Fruit fly (Drosophila melanogaster): ENCODE measurements around the gene NUCB1.

Gene NUCB1

DNA sequence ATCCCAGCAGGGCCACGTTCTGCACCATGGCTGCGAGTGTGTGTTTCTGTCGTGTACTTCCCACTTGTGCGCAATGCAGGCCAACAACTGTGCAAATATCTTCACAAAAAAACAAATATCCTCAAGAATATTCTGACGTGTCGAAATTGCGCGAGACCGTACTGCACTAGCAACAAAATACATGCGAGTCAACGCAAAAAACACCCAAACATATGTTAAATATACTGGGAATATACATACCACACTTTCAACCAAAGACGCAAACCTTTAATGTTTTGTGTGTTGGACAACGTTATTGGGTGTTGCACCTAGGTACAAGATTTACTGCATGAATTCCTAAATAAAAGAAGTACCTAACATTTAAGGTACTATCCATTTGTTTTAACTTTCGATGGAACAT is at the start of gene NUCB1 (continued):
- TF ChIP-seq CG11696 (GFP tag; IDR thresholded peaks at IDR 0.05) (no peak), CG17328 (GFP tag; IDR thresholded peaks at IDR 0.05) (peak; percentile 37; the same call in 1 of the 2 replicates), pho (GFP tag; optimal IDR thresholded peaks at IDR 0.05) (peak; percentile 63), ssp (GFP tag; IDR thresholded peaks at IDR 0.05) (no peak), Hr3 (GFP tag; optimal IDR thresholded peaks at IDR 0.05) (peak; percentile 19), seq (GFP tag; IDR thresholded peaks at IDR 0.05) (no peak), so (GFP tag; IDR thresholded peaks at IDR 0.05) (no peak), E2f2 (GFP tag; IDR thresholded peaks at IDR 0.05) (peak; percentile 24; the same call in 1 of the 2 replicates), CG16779 (GFP tag; IDR thresholded peaks at IDR 0.05) (0 out of 2 replicates have a peak, but pooled peaks have one; percentile 22), CG15696 (tag; optimal IDR thresholded peaks at IDR 0.05) (peak; percentile 0), Antp (GFP tag; optimal IDR thresholded peaks at IDR 0.05) (peak; percentile 5), CG13624 (GFP tag; optimal IDR thresholded peaks at IDR 0.05) (peak; percentile 44), hkb (optimal IDR thresholded peaks at IDR 0.05) (no peak), hkb (GFP tag; IDR thresholded peaks at IDR 0.05) (peak; percentile 36; the same call in 1 of the 2 replicates), Doc3 (GFP tag; IDR thresholded peaks at IDR 0.05; ENCODE audit: partially characterized antibody) (no peak), psq (GFP tag; optimal IDR thresholded peaks at IDR 0.05) (no peak), Bdp1 (GFP tag; optimal IDR thresholded peaks at IDR 0.05) (peak; percentile 14), CG2120 (GFP tag; optimal IDR thresholded peaks at IDR 0.05) (peak; percentile 70), Deaf1 (tag; optimal IDR thresholded peaks at IDR 0.05) (no peak), slp2 (GFP tag; optimal IDR thresholded peaks at IDR 0.05) (peak; percentile 19), CG11093 (GFP tag; IDR thresholded peaks at IDR 0.05) (no peak), sens-2 (GFP tag; IDR thresholded peaks at IDR 0.05) (no peak), CG10321 (GFP tag; IDR thresholded peaks at IDR 0.05) (no peak), Gsc (GFP tag; IDR thresholded peaks at IDR 0.05) (no peak), CG5245 (GFP tag; optimal IDR thresholded peaks at IDR 0.05) (no peak), Atf3 (GFP tag; optimal IDR thresholded peaks at IDR 0.05) (no peak), usp (GFP tag; optimal IDR thresholded peaks at IDR 0.05) (no peak), cad (GFP tag; optimal IDR thresholded peaks at IDR 0.05) (no peak), Ssrp (tag; optimal IDR thresholded peaks at IDR 0.05) (no peak), ftz-f1 (GFP tag; optimal IDR thresholded peaks at IDR 0.05) (no peak), CG16863 (GFP tag; optimal IDR thresholded peaks at IDR 0.05) (peak; percentile 11), Spps (tag; optimal IDR thresholded peaks at IDR 0.05) (peak; percentile 21), CG2202 (tag; optimal IDR thresholded peaks at IDR 0.05) (peak; percentile 26), Fer1 (GFP tag; optimal IDR thresholded peaks at IDR 0.05) (no peak), CG11247 (GFP tag; IDR thresholded peaks at IDR 0.05) (no peak), Asciz (GFP tag; optimal IDR thresholded peaks at IDR 0.05) (no peak), eve (GFP tag; optimal IDR thresholded peaks at IDR 0.05) (no peak), gce (GFP tag; IDR thresholded peaks at IDR 0.05) (no peak), CG10654 (GFP tag; optimal IDR thresholded peaks at IDR 0.05) (peak; percentile 15), repo (GFP tag; optimal IDR thresholded peaks at IDR 0.05) (peak; percentile 2), CG17912 (GFP tag; optimal IDR thresholded peaks at IDR 0.05) (peak; percentile 63), gt (GFP tag; IDR thresholded peaks at IDR 0.05) (no peak), klu (GFP tag; IDR thresholded peaks at IDR 0.05) (no peak), CG32532 (GFP tag; IDR thresholded peaks at IDR 0.05) (peak; percentile 37; the same call in 1 of the 2 replicates), CG33213 (GFP tag; optimal IDR thresholded peaks at IDR 0.05) (peak; percentile 79), Hsf (GFP tag; optimal IDR thresholded peaks at IDR 0.05) (peak; percentile 37), kay (GFP tag; optimal IDR thresholded peaks at IDR 0.05) (peak; percentile 58), NFAT (GFP tag; IDR thresholded peaks at IDR 0.05) (no peak), HmgZ (tag; optimal IDR thresholded peaks at IDR 0.05) (peak; percentile 83), Bgb (GFP tag; IDR thresholded peaks at IDR 0.05; ENCODE audit: partially characterized antibody) (peak; percentile 37; the same call in 1 of the 2 replicates), CG2129 (GFP tag; IDR thresholded peaks at IDR 0.05; ENCODE audit: partially characterized antibody) (no peak), crp (GFP tag; optimal IDR thresholded peaks at IDR 0.05) (peak in 1 of 2 experiments; percentile 87), Side (GFP tag; optimal IDR thresholded peaks at IDR 0.05) (no peak)

Data from whole organism, embryonic.